Fruit fly (Drosophila melanogaster) whole organism, larva: ENCODE data around the gene Pak.
A peak's percentile ranks its signal among the peaks of the same experiment; 100 is the strongest.

Source experiments
- noc ChIP-seq: fragments of 200-800 bp; sonication (Bioruptor generic); optimal IDR thresholded peaks from 3 replicates; lab custom pipeline; 2019; ENCODE audit warnings: missing biosample characterization, mild to moderate bottlenecking, missing genetic modification characterization, moderate library complexity

The Pak gene

DNA sequence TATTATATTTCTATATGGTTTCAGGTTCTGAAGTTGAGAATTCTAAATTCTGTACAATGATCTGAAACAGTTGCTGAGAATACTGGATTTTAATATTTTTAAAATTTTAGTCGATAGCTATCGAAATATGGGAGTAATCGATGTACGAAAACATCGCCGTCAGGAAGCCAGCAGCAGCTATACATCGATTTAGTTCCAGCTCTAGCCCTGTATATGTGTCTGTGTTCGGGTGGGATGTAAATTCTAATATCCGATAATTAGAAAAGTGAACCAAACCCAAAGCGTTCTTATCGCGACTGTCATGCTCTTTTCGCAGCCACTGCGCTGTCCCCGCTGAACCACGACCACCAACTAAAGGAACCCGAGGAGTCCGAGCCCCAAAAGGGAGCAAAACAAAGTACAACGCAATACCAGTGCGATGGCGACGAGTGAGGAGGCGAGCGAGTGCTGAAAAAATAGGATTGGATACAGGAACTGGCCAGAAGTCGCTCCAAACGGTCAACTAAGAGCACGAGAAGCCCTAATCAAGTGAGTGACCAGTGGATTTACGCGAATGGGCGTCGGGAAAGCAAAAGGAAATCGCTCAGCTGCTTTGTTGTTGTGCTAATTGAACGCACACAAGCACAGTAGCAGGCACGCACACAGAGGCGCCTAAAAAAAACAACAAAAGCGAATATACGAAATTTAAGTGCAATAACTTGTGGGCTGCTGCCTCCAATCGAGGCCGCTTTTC is 32.2 kb downstream of the Pak start, which contains the start of gene gzl:
Gene gzl, plus strand, starts transcription at position 182 of the 733 bp plus-strand sequence.
- TF ChIP-seq noc (tag; lab: Kevin White, UChicago), result no peak

DNA sequence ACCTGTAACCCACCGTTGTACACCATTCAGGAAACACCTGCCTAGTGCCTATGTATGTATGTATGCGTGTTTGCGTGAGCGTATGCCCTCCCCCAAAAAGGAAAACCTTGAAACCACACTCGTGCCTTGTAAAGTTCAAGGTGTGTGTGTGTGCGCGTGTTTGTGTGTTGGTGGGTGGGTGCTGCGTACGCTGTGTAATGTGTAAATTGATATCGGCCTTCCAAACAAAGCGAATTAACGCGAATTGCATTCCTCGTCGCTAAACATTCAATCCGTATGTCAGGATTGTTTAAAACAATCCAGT is 32.7 kb downstream of the Pak start:
- TF ChIP-seq noc (tag; lab: Kevin White, UChicago), result no peak

DNA sequence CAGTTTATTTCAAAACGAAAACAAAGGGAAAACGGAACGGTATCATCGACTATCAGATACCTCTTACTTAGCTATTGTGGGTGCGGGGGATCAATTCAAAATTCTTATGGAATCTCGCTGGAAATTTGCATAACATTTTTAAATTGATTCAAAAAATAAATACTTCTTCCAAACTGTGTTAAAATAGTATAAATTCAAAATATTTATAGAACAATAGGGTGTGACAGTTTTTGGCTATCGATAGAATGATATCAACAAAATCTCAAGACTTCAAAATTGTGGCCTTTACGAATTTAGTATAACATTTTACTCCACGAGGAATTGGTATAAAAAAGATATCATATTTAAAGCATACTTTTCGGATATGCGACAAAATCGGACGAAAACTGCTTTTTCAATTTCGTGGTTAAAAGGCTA is 37.7 kb downstream of the Pak start:
- no peak for TF ChIP-seq noc (tag; lab: Kevin White, UChicago)

DNA sequence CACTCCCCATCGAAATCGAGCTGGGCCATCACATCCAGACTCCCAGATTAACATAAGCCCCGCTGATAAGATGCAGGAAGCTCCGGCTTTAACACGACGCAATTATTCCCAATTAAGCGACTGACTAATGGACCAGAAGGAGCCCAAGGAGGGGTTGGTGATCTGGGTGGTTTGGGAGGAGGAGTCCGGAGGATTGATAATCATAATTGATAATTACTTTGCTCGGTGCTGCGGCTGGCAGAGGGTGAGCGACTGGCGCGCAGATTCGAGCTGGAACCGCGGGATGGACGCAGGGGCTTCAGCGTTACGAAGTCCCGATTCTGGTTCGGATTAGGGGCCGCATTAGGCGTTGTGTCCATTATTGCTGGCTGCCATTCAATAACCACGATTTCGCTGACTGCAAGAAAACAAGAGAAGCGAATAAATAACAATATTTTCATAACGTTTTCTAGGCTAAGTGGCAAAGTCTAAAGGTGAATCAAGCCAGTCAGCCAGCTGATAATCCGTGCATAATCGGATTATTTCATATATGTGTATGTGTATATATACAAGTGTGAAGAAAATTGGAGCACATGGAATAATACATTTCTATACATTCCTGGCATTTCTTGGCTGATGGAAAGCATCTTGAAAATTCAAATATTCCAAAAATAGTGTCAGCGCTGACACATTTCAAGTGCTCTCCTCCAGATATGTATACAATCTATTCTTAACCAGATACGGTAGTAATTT is 43.0 kb downstream of the Pak start:
- peak; percentile 2 for TF ChIP-seq noc (tag; lab: Kevin White, UChicago)

DNA sequence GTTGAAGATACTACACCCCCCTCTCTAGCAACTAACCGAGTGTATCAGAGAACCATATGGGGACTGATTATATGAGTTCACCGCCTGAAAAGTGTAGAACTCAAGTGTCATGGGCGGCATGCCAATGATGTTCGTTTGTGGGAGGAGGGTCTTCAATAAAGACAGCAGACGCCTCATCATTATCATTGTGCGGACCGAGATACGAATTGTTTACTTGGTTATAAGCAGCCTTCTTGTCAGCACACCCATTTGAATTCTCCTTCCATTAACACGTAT is 43.5 kb downstream of the Pak start:
- no peak for TF ChIP-seq noc (tag; lab: Kevin White, UChicago)

DNA sequence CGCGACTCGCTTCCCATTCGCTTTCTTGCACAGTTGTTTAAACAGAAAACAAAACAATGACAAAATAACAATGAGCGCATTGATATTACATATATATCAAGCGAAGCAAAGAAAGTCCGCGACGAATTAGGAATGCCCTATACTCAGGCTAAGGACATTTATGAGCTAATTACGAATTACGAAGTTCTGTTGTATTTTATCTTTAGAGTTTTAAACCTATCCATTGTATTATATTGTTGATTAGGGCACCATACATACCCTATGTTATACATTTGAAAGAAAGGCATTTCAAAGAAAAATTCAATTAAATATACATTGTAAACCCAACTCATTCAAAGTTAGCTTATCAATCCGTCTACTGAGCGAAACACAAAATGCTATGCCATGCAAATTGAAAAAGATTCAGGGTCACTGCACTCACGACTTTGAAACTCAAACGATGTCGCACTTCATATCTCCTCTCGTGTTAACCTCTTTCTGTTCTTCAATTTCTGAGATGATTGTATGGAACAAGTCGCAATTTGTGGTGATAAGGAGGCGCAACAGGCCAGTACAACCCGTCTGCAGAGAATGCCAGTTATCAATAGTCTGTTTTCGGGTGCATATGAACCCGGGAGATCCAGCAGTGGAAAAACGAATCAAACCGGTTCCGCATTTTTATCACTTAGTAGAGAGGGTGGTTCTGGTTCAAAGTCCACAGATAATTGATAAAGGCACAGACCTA is 45.0 kb downstream of the Pak start:
- no peak for TF ChIP-seq noc (tag; lab: Kevin White, UChicago)

DNA sequence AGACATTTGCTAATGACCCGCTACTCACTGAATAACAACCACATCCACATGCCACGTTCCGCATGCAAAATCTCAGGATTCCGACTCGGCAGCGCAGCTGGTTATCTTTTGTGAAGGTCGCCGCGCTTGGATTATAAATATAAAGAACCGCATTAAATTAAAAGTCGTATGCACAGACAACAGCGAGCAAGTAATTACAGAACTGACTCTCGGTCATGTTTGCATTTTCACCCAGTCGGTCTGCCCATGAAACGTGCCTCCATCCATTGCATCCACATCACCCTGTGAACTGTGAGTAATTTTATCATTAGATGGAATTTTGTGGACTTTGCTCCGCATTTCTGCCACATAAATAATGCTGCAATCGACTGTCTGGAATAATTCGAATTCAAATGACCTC is 45.9 kb downstream of the Pak start:
- TF ChIP-seq noc (tag; lab: Kevin White, UChicago), result no peak

DNA sequence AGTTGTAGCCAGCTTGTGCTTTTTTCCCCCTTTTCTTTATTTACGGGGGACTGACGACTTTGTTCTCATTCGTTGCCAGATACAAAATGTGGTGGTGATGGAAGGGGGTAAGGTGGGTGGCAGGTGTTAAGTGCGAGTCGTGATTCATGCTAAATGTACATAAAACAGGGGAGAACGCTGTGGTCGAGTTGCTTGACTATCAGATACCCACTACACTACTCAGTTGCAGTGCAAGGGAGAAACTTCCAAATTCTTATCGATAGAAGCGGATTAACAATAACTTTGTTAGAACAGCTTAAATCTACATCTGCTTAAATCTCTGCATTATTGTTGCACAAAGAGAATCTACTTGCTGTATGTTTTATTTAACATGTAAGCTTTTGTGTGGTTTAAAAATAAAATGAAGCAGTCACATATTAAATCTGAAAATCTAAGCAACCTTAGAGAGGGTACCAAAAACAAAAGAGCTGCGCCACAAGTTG is 47.0 kb downstream of the Pak start:
- peak; percentile 77 for TF ChIP-seq noc (tag; lab: Kevin White, UChicago)

DNA sequence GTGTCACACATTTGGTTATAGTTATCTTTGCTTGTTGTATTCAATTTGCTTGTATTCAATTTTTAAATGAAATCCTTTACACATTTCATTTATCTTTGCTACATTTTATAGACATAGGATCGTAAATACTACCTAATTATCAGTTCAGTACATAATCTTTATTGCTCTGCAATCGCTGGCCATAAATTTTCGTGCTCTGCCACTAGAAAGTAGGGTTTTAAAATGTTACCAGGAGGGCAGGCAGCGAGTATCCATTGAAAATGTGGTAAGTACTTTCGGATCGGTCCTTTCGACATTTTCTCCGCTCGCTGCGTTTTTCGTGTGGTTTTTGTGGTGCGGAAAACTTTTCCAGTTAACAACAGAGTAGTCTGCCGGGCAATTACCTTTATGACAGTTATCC is 48.6 kb downstream of the Pak start:
- TF ChIP-seq noc (tag; lab: Kevin White, UChicago), result peak; percentile 45

DNA sequence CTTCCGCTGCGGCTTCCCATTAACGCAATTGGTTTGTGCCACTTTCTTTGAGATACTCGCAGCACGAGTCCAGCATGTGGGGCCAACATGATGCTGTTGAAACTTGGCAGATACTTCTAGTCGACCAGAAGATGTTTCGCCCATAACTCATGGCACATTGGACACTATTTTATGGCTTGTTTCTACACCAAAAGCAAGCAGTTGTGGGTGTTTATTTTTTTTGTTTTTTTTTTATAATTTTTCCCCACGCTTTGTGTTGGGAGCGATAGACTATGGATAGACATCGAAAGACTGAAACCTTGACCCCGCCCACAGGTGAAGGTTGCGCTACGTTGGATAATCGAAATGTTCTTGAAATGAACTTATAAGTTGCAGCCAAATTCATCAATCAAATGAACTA is 49.1 kb downstream of the Pak start:
- TF ChIP-seq noc (tag; lab: Kevin White, UChicago), result no peak

DNA sequence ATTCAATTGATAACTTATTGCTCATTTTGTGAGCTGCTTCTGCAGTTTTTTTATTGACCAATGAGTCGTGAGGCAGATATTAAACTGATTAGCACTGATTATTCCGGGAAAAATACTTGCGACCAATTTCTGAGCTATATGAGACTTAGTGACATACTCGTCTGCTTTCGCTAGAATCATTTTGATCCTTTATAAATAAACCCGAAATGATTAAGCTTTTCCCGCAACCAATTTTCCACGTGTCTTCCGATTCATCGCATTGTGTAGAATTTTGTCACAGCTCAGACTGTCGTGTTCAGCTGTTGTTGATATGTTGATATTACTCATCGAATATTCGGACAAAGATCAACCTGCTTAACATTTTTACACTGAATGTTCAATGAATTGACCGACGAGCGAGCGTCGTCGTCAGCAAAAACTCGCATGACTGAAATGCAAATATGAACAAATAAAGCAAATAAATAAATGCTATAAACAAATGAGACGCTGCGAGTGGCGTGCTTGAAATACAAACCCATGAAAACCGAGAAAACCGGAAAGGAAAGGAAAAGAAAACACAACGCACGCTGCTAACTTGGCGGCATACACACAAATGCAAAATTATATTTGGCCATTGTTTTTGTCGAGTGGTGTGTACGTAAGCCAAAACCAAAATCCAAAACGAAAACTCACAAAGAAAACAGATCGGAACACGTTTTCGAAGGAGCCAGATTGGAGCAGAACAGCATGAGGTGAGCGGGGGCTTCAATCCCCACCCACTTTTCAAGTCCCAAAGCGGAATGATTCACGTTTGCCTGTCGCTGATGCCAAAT is 50.2 kb downstream of the Pak start:
- TF ChIP-seq noc (tag; lab: Kevin White, UChicago), result no peak

DNA sequence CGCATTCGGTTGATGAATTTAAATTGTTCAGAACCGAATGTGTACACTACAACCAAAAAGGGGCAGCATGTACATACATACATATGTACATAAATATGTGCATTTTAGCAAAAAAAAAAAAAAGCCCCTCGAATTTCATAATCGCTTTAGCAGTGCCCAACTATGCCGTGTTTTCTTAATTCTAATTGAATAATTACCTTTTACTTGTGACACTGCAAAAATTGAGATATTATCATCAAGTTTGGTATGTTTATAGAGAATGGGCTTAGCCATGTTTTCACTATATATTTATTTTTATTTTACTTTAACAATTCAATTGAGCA is 50.8 kb downstream of the Pak start:
- no peak for TF ChIP-seq noc (tag; lab: Kevin White, UChicago)

DNA sequence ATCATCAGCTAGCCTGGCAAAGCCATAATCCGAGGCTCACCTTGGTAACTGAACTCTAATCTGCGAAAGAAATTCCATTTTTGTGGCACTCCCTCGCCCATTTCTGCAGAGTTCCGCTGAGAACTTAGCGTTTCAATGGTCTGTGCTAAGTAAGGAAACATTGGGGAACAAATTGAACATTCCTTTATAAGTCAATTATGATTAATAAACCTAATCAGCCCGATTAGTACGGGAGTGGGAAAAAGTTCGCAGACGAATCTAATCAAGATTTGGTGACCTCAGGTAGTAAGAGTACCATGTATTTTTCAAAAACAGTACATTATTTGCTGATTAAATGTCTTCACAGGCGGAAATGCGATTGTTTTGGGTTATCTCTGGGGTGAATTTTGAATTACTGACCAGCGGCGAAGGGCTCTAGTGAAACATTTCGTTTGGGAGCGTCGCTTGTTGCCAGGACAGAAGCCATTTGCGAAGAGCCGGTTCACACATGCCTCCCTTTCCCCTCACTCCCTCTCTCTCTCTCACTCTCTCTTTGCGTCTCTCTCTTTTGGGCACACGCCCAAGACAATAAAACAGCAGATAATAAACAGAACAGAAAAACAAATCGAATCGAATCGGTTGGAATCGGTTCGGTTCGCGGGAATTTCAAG is 52.0 kb downstream of the Pak start:
- peak; percentile 77 for TF ChIP-seq noc (tag; lab: Kevin White, UChicago)

DNA sequence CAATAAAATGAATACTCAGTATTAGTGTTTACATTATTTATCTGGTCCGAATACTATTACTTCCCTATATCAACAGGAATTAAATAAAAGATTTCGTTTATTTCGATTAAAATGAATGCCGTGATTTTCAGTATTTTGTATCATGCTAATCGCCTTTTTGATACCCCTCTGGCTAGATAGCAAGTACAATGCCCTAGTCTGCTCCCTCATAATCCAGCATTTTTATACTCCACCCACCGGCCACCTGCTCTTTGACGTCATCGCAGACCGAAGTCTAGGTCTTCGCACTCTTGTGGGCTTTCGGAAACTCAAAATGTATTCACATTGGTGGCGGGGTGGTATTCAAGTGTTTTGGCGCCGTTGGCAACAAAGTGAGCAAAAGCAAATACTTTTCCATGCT is 53.0 kb downstream of the Pak start:
- no peak for TF ChIP-seq noc (tag; lab: Kevin White, UChicago)

DNA sequence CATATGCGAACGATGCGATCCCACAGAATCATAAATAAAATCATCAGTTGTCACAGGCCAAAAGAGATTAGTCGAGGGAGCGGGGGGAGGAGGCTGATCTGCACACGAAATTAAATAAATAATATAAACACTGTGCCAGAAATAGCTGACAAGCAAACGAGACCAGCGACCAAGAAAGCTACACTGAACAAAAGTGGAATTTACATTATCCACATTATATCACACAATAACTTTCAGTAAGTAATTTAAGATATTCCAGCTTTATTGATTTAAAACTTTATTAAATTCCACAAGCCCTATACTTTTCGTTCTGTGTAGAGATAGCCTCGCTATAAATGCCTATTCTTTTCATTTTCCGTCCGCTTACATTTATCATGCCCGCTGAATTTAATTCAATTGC is 53.5 kb downstream of the Pak start:
- TF ChIP-seq noc (tag; lab: Kevin White, UChicago), result peak; percentile 51
